Worm (Caenorhabditis elegans) whole organism, L4/young adult: ENCODE measurements around the gene cct-8.
"Not testable (repeated sequence)": the region's sequence is repeated elsewhere in the genome, so short reads cannot be mapped to it uniquely, and the experiment has no call there.

Source experiments
- W03F9.2 ChIP-seq: fragments of 150-350 bp; optimal IDR thresholded peaks from 2 replicates; lab custom pipeline; 2014; ENCODE audit warnings: missing biosample characterization, missing genetic modification characterization
- dao-5 ChIP-seq: sonication (generic microtip); optimal IDR thresholded peaks from 2 replicates; lab custom pipeline; 2016; ENCODE audit warnings: missing genotype, missing genetic modification characterization, moderate library complexity, missing compliant biosample characterization
- him-1 ChIP-seq: sonication (generic microtip); optimal IDR thresholded peaks from 2 replicates; lab custom pipeline; 2016; ENCODE audit warnings: missing genotype, missing genetic modification reagents, missing genetic modification characterization, missing compliant biosample characterization

cct-8 gene

DNA sequence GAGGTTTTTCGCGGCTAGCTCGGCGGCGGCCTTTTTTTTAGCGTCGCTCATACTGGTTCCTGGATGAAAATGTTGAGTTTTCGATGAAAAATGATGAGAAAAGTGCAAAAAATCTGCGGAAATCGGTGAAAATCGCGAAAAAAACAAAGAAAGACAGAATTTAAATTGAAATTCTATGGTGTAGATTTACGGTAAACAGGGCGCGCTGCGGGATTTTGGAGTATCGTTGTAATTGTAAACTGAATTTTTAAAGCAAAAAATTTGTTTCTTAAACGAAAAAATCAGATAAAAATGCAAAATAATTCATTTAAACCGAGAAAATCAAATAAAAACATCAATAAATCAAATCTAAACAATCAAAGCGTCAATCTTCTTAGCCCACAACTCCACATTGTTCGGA, 39.0 kb downstream of the cct-8 start, which contains the start of gene dcap-1:
Gene dcap-1 (minus strand): TSS at position 59 of the 400 bp plus-strand sequence.
- TF ChIP-seq him-1 (no peak), W03F9.2 (tag; lab: Kevin White, UChicago) (no peak), dao-5 (tag; lab: Kevin White, UChicago) (no peak)

DNA sequence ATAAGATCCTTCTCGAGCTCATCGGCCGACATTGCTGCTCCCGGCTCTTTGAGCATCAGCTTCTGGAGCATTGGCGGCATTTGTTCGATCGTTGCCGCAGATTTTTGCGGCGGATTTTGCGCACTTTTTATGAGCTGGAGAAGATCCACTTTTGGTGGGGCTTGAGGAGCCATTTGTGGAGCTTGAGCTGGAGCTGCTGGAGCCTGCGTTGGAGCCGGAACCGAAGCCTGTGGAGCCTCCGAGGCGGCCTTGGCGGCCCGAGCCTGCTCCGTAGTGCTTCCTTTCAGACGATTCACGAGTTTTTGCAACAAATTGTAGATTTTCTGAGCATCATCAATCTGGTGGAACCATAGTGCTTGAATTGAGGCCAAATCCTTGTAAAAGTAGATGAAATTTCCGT, 39.7 kb downstream of the cct-8 start:
- no peak for TF ChIP-seq dao-5 (tag; lab: Kevin White, UChicago)
- no peak for TF ChIP-seq him-1
- TF ChIP-seq W03F9.2 (tag; lab: Kevin White, UChicago), result no peak

DNA sequence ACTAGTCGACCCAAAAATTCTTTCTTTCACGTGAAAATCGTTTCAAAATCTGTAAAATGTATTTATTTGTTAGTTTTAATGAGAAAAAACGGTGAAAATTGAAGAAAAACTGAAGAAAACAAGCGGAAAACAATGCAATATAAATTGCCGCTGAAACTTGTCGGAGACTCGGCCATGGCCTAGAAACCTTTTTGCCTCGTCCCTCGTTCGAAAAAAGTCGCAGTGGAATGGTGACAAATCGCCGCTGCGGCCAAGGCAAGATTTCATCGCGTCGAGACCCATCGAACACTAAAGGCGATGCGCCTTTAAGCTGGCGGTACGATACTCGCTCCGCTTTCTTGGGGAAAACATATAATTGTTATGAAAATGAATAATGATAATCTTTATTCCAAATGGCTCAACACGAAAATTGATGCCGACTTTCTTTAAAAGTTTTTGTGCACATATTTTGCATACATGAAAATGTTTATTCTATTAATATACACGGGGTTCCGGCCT, 42.0 kb downstream of the cct-8 start, which contains the start of gene Y55F3AM.21:
Gene Y55F3AM.21 (minus strand): TSS at position 51 of the 498 bp plus-strand sequence.
- not testable (repeated sequence) for TF ChIP-seq dao-5 (tag; lab: Kevin White, UChicago); him-1; W03F9.2 (tag; lab: Kevin White, UChicago)

DNA sequence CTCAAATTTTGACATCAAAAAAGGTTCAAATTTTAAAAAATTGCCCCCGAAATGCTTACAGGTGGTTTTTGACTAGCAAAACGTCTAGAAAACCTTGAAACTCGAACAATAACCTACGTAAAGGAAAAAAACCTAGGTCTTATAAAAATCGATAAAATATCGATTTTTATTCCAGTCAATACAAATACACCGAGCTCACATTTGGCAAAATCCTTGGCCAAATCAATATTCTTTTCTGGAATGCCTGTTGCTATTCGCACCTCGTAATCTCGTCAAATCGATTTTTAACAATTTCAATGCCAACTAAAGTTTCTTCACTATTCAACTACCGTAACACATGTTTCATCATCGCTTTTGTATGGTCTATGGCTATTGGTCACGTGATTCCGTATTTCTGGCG, 46.7 kb downstream of the cct-8 start:
- no peak for TF ChIP-seq W03F9.2 (tag; lab: Kevin White, UChicago)
- TF ChIP-seq him-1, result no peak
- no peak for TF ChIP-seq dao-5 (tag; lab: Kevin White, UChicago)

DNA sequence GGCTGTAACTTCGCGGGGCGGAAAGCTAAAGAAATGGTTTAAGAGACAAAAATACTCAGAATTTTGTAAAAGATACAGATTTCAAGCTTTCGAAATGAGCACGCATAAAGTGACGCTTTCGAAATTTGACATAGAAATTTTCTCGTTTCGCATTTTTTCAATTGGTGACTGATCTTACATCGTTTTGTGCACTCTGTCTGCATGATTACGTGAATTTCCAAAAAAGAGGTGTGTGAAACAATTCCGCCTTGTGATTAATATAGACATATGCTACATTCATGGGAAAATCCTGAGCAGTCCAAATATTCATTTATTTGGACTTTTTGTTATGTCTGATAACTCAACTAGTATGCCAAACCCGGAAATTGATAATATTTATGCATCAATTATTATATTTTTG, 48.0 kb downstream of the cct-8 start, which contains the start of gene srx-12:
Gene srx-12 (plus strand): TSS at position 301 of the 400 bp plus-strand sequence.
- TF ChIP-seq W03F9.2 (tag; lab: Kevin White, UChicago), result no peak
- no peak for TF ChIP-seq dao-5 (tag; lab: Kevin White, UChicago)
- TF ChIP-seq him-1, result no peak

DNA sequence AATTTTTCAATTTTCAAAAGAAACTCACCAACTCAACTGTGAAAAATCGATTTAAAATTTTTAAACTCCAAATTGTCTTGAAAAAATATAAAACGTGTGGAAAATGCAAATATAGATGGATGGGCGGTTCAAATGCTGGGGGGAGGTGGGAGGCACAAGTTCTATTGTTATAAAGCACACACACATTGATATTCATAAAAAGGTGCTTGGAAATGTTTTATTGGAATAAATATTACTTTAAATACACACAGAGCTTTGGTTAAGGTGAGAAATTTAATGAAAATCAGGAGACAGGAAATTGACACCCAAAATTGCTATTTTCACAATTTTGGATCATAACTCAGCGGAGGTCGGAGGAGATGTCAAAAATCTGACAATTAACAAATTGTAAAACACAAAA, 49.4 kb downstream of the cct-8 start, which contains the start of gene Y55F3AM.11:
Gene Y55F3AM.11 (minus strand): TSS at position 101 of the 400 bp plus-strand sequence.
- TF ChIP-seq W03F9.2 (tag; lab: Kevin White, UChicago) (no peak), dao-5 (tag; lab: Kevin White, UChicago) (no peak), him-1 (no peak)

DNA sequence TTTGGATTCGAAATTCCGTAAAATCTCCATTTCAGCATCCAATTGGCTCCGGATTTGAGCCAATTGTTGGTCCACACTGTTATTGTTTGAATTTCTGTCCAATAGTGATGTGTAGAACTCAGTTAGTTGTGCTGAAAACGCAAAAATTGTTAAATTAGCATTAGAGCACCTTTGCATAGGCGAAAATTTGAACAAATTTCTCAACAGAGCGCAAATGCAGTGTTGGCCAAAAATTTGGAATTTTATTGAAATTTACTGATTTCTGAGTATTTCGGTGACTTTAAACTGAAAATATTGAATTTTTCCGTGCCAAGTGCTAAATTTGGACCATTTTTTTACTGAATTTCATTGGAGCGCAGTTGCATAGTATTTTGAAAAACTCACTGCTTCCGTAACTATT, 53.2 kb downstream of the cct-8 start:
- TF ChIP-seq dao-5 (tag; lab: Kevin White, UChicago) (no peak), him-1 (no peak), W03F9.2 (tag; lab: Kevin White, UChicago) (no peak)

DNA sequence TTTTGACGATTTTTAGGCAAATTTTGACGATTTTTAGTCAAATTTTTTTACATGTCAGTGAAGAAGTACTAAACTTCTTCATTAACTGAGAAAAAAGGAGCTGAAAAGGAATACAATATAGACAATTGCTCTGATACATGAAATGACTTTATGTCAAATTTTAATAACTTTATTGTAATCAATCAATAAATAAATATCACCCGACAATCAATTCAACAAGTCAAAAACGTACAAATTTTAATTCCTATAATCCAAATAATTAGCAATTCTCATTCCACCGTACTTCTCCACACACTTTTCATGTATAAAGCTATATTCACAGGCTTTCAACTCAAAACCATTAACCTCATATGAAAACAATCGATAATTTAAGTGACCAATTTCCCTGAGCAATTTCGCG, 55.2 kb downstream of the cct-8 start:
- TF ChIP-seq W03F9.2 (tag; lab: Kevin White, UChicago) (no peak), dao-5 (tag; lab: Kevin White, UChicago) (no peak), him-1 (no peak)
